Worm (Caenorhabditis elegans) whole organism, L4 larva: ENCODE data around the gene zipt-15.

Source experiments
- hif-1 ChIP-seq, 2 experiments: sonication (generic microtip); optimal IDR thresholded peaks; 2 replicates each; lab custom pipeline; 2016 to 2017; ENCODE audit warnings: missing compliant biosample characterization in 2 of 2, missing genetic modification characterization in 2 of 2, missing genetic modification reagents in 2 of 2, missing genotype in 2 of 2, mild to moderate bottlenecking in 1 of 2
- jun-1 ChIP-seq: fragments of 150-350 bp; optimal IDR thresholded peaks from 2 replicates; lab custom pipeline; 2014; ENCODE audit warnings: missing biosample characterization, missing genetic modification reagents, missing genetic modification characterization
- lin-39 ChIP-seq: fragments of 150-350 bp; optimal IDR thresholded peaks from 2 replicates; lab custom pipeline; 2014; ENCODE audit warnings: missing biosample characterization, missing genetic modification reagents, missing genetic modification characterization
- mdt-29 ChIP-seq: fragments of 200-800 bp; sonication (Bioruptor generic); IDR thresholded peaks from 2 replicates; pipeline ENCODE4 v1.3.6; 2022; ENCODE audit warnings: missing genetic modification reagents, missing genetic modification characterization, missing compliant biosample characterization
- nhr-28 ChIP-seq: fragments of 150-350 bp; optimal IDR thresholded peaks from 2 replicates; lab custom pipeline; 2014; ENCODE audit warnings: missing biosample characterization, missing genetic modification characterization
- unc-130 ChIP-seq: sonication (generic microtip); optimal IDR thresholded peaks from 2 replicates; lab custom pipeline; 2016; ENCODE audit warnings: missing genetic modification reagents, missing genetic modification characterization, missing compliant biosample characterization

ce11 chrIV:842095-842494 lies 17.3 kb upstream of the zipt-15 start, which contains the start of gene Y55F3BR.6:
- TF ChIP-seq lin-39 (no peak), jun-1 (no peak), hif-1 (tag; optimal IDR thresholded peaks at IDR 0.05; lab: Kevin White, UChicago) (no peak), nhr-28 (tag; lab: Kevin White, UChicago) (no peak), mdt-29 (GFP tag; lab: Robert Waterston, UW) (no peak), unc-130 (GFP tag; lab: Kevin White, UChicago) (no peak)
